Fruit fly (Drosophila melanogaster) whole organism, wandering third instar larva: Measurements from ENCODE around the gene CG8997.
A peak's percentile ranks its signal among the peaks of the same experiment; 100 is the strongest.

Experiments
- Abd-B ChIP-seq: fragments of >200 bp; optimal IDR thresholded peaks from 2 replicates; lab custom pipeline; 2017; ENCODE audit warnings: missing biosample characterization, missing genetic modification characterization
- CG32264 ChIP-seq: fragments of 200-800 bp; sonication (Bioruptor generic); optimal IDR thresholded peaks from 2 replicates; lab custom pipeline; 2016; ENCODE audit warnings: missing biosample characterization, missing genetic modification characterization
- CG9705 ChIP-seq: fragments of 200-800 bp; sonication (Bioruptor generic); optimal IDR thresholded peaks from 2 replicates; lab custom pipeline; 2018; ENCODE audit warnings: missing biosample characterization, mild to moderate bottlenecking, missing genetic modification characterization
- CrebA ChIP-seq: fragments of 200-800 bp; sonication (Bioruptor generic); optimal IDR thresholded peaks from 2 replicates; lab custom pipeline; 2016; ENCODE audit warnings: missing biosample characterization, mild to moderate bottlenecking, missing genetic modification characterization, borderline replicate concordance
- Dfd ChIP-seq: fragments of >200 bp; optimal IDR thresholded peaks from 2 replicates; lab custom pipeline; 2017; ENCODE audit warnings: missing biosample characterization, missing genetic modification characterization
- Dif ChIP-seq: fragments of 200-275, 200-300 bp; sonication (Bioruptor generic); optimal IDR thresholded peaks from 2 replicates; lab custom pipeline; 2018; ENCODE audit warnings: missing biosample characterization, missing genetic modification characterization; ENCODE audit not compliant: partially characterized antibody
- GATAd ChIP-seq: sonication (Bioruptor generic); optimal IDR thresholded peaks from 2 replicates; lab custom pipeline; 2016; ENCODE audit warnings: missing biosample characterization, missing genetic modification characterization
- HLH106 ChIP-seq: fragments of 200-800 bp; optimal IDR thresholded peaks from 3 replicates; lab custom pipeline; 2019; ENCODE audit warnings: missing biosample characterization, mild to moderate bottlenecking, missing genetic modification characterization, moderate library complexity
- Hnf4 ChIP-seq: fragments of 200-800 bp; sonication (Bioruptor generic); optimal IDR thresholded peaks from 2 replicates; lab custom pipeline; 2016; ENCODE audit warnings: missing biosample characterization, mild to moderate bottlenecking, missing genetic modification characterization
- Hr83 ChIP-seq: fragments of 200-300 bp; sonication (Bioruptor generic); optimal IDR thresholded peaks from 2 replicates; lab custom pipeline; 2016; ENCODE audit warnings: missing biosample characterization, mild to moderate bottlenecking, missing genetic modification characterization, moderate library complexity; ENCODE audit not compliant: poor library complexity, severe bottlenecking
- Jra ChIP-seq: sonication (Bioruptor generic); optimal IDR thresholded peaks from 2 replicates; lab custom pipeline; 2016; ENCODE audit warnings: missing biosample characterization, missing genetic modification characterization
- Mio ChIP-seq: sonication (Bioruptor generic); optimal IDR thresholded peaks from 2 replicates; lab custom pipeline; 2016; ENCODE audit warnings: missing biosample characterization, missing genetic modification characterization
- N ChIP-seq: fragments of >200 bp; optimal IDR thresholded peaks from 2 replicates; lab custom pipeline; 2018; ENCODE audit warnings: missing biosample characterization, missing external identifiers, missing genetic modification characterization
- OdsH ChIP-seq: fragments of 200-800 bp; sonication (Bioruptor generic); optimal IDR thresholded peaks from 2 replicates; lab custom pipeline; 2016; ENCODE audit warnings: missing biosample characterization, mild to moderate bottlenecking, missing genetic modification characterization
- Rel ChIP-seq, 2 experiments: fragments of 200-800 bp; sonication (Bioruptor generic) in 1 of 2; optimal IDR thresholded peaks; 2 replicates in 1 of 2; 3 replicates in 1 of 2; lab custom pipeline; 2016 to 2019; ENCODE audit warnings: mild to moderate bottlenecking in 2 of 2, missing biosample characterization in 2 of 2, missing genetic modification characterization in 2 of 2, moderate library complexity in 1 of 2
- Sp1 ChIP-seq: fragments of 200-800 bp; sonication (Bioruptor generic); optimal IDR thresholded peaks from 3 replicates; lab custom pipeline; 2019; ENCODE audit warnings: missing biosample characterization, mild to moderate bottlenecking, missing genetic modification characterization, moderate library complexity
- Vsx2 ChIP-seq: fragments of 200-300, 225-300 bp; sonication (Bioruptor generic); optimal IDR thresholded peaks from 2 replicates; lab custom pipeline; 2018; ENCODE audit warnings: missing biosample characterization, missing genetic modification characterization; ENCODE audit not compliant: partially characterized antibody
- br ChIP-seq: fragments of 200-800 bp; sonication (Bioruptor generic); optimal IDR thresholded peaks from 2 replicates; lab custom pipeline; 2016; ENCODE audit warnings: missing biosample characterization, missing genetic modification characterization
- brk ChIP-seq: fragments of 200-800 bp; sonication (Bioruptor generic); optimal IDR thresholded peaks from 2 replicates; lab custom pipeline; 2016; ENCODE audit warnings: missing biosample characterization, mild to moderate bottlenecking, missing genetic modification characterization
- dl ChIP-seq, 2 experiments: fragments of 175-275, 200-275 bp in 1 of 2; fragments of 200-275 bp in 1 of 2; sonication (Bioruptor generic); optimal IDR thresholded peaks; lab custom pipeline; 2018; ENCODE audit warnings: mild to moderate bottlenecking in 2 of 2, missing biosample characterization in 2 of 2, missing genetic modification characterization in 2 of 2, moderate library complexity in 2 of 2; ENCODE audit not compliant: partially characterized antibody in 2 of 2, insufficient read depth in 1 of 2
- dmrt93B ChIP-seq: fragments of 200-800 bp; sonication (Bioruptor generic); optimal IDR thresholded peaks from 2 replicates; lab custom pipeline; 2018; ENCODE audit warnings: missing biosample characterization, mild to moderate bottlenecking, missing genetic modification characterization
- dsf ChIP-seq: sonication (Bioruptor generic); optimal IDR thresholded peaks from 2 replicates; lab custom pipeline; 2016; ENCODE audit warnings: missing biosample characterization, missing genetic modification characterization, borderline replicate concordance
- ey ChIP-seq: fragments of 200-800 bp; sonication (Bioruptor generic); optimal IDR thresholded peaks from 2 replicates; lab custom pipeline; 2016; ENCODE audit warnings: missing biosample characterization, missing genetic modification characterization
- foxo ChIP-seq, 2 experiments: fragments of 200-800 bp; sonication (Bioruptor generic); optimal IDR thresholded peaks; 2 replicates in 1 of 2; 3 replicates in 1 of 2; lab custom pipeline; 2016 to 2017; ENCODE audit warnings: missing biosample characterization in 2 of 2, missing genetic modification characterization in 2 of 2
- fru ChIP-seq: fragments of 200-800 bp; sonication (Bioruptor generic); optimal IDR thresholded peaks from 3 replicates; lab custom pipeline; 2016; ENCODE audit warnings: missing biosample characterization, mild to moderate bottlenecking, missing genetic modification characterization
- h ChIP-seq: fragments of 200-800 bp; sonication (Bioruptor generic); optimal IDR thresholded peaks from 3 replicates; lab custom pipeline; 2016; ENCODE audit warnings: missing biosample characterization, mild to moderate bottlenecking, missing genetic modification characterization
- jim ChIP-seq: fragments of 175-275, 200-325 bp; sonication (Bioruptor generic); optimal IDR thresholded peaks from 2 replicates; lab custom pipeline; 2016; ENCODE audit warnings: missing biosample characterization, mild to moderate bottlenecking, missing genetic modification characterization
- lola ChIP-seq: fragments of >200 bp; optimal IDR thresholded peaks from 2 replicates; lab custom pipeline; 2017; ENCODE audit warnings: missing biosample characterization, missing genetic modification characterization
- pan ChIP-seq: fragments of >200 bp; optimal IDR thresholded peaks from 2 replicates; lab custom pipeline; 2017
- psq ChIP-seq: fragments of 200-800 bp; sonication (Bioruptor generic); optimal IDR thresholded peaks from 3 replicates; lab custom pipeline; 2017; ENCODE audit warnings: missing biosample characterization, mild to moderate bottlenecking, missing genetic modification characterization, moderate library complexity
- rgr ChIP-seq: fragments of 200-800 bp; sonication (Bioruptor generic); optimal IDR thresholded peaks from 3 replicates; lab custom pipeline; 2016; ENCODE audit warnings: missing biosample characterization, mild to moderate bottlenecking, missing genetic modification characterization
- sv ChIP-seq: fragments of 200-800 bp; sonication (Bioruptor generic); optimal IDR thresholded peaks from 3 replicates; lab custom pipeline; 2016; ENCODE audit warnings: missing biosample characterization, missing genetic modification characterization
- tai ChIP-seq: sonication (Bioruptor generic); optimal IDR thresholded peaks from 2 replicates; lab custom pipeline; 2016; ENCODE audit warnings: missing biosample characterization, missing genetic modification characterization
- usp ChIP-seq: fragments of >200 bp; optimal IDR thresholded peaks from 2 replicates; lab custom pipeline; 2017; ENCODE audit warnings: missing biosample characterization, missing genetic modification characterization

CG8997 gene

dm6 chr2L:13884063-13884656 is 39.0 kb upstream of the CG8997 start:
- TF ChIP-seq dmrt93B (GFP tag; lab: Kevin White, UChicago) = no peak
- no peak for TF ChIP-seq lola (GFP tag; lab: Kevin White, UChicago)
- no peak for TF ChIP-seq pan (lab: Kevin White, UChicago)
- no peak for TF ChIP-seq Dfd
- TF ChIP-seq CrebA = no peak
- TF ChIP-seq Rel (GFP tag; optimal IDR thresholded peaks at IDR 0.05; lab: Kevin White, UChicago) = no peak
- no peak for TF ChIP-seq Rel (tag; optimal IDR thresholded peaks at IDR 0.05; lab: Kevin White, UChicago)
- no peak for TF ChIP-seq Dif
- TF ChIP-seq Vsx2 (GFP tag; lab: Kevin White, UChicago) = no peak
- TF ChIP-seq N (GFP tag; lab: Kevin White, UChicago) = no peak
- TF ChIP-seq fru (GFP tag; lab: Kevin White, UChicago) = no peak
- no peak for TF ChIP-seq Abd-B (GFP tag; lab: Kevin White, UChicago)
- TF ChIP-seq h (GFP tag; lab: Kevin White, UChicago) = no peak
- TF ChIP-seq, all 38 proteins: peak for 0

- TF ChIP-seq jim (GFP tag; lab: Kevin White, UChicago) = no peak
- TF ChIP-seq HLH106 (tag; lab: Kevin White, UChicago) = peak; percentile 10
- TF ChIP-seq Mio (GFP tag; lab: Kevin White, UChicago) = no peak
- no peak for TF ChIP-seq Rel (GFP tag; optimal IDR thresholded peaks at IDR 0.05; lab: Kevin White, UChicago)
- TF ChIP-seq Rel (tag; optimal IDR thresholded peaks at IDR 0.05; lab: Kevin White, UChicago) = no peak
- no peak for TF ChIP-seq usp (GFP tag; lab: Kevin White, UChicago)
- peak; percentile 29 for TF ChIP-seq Sp1 (GFP tag; lab: Kevin White, UChicago)
- peak; percentile 26 for TF ChIP-seq dmrt93B (GFP tag; lab: Kevin White, UChicago)
- peak; percentile 78 for TF ChIP-seq h (GFP tag; lab: Kevin White, UChicago)
- peak; percentile 54 for TF ChIP-seq tai (GFP tag; lab: Kevin White, UChicago)
- peak; percentile 48 for TF ChIP-seq Jra (GFP tag; lab: Kevin White, UChicago)
- TF ChIP-seq Hr83 = peak; percentile 79
- TF ChIP-seq OdsH (GFP tag; lab: Kevin White, UChicago) = peak; percentile 56
- TF ChIP-seq psq (GFP tag; lab: Kevin White, UChicago) = peak; percentile 26
- TF ChIP-seq GATAd (GFP tag; lab: Kevin White, UChicago) = peak; percentile 10
- peak; percentile 22 for TF ChIP-seq CG9705 (GFP tag; lab: Kevin White, UChicago)
- peak; percentile 76 for TF ChIP-seq Hnf4 (GFP tag; lab: Kevin White, UChicago)
- peak; percentile 22 for TF ChIP-seq dsf (GFP tag; lab: Kevin White, UChicago)
- TF ChIP-seq sv (GFP tag; lab: Kevin White, UChicago) = no peak
- TF ChIP-seq dl (GFP tag; optimal IDR thresholded peaks at IDR 0.05; lab: Kevin White, UChicago; ENCODE audit: insufficient read depth in 1 of 2, partially characterized antibody in 2 of 2) = no peak
- TF ChIP-seq brk = peak; percentile 48
- TF ChIP-seq rgr (GFP tag; lab: Kevin White, UChicago) = peak; percentile 80
- peak; percentile 4 for TF ChIP-seq ey (GFP tag; lab: Kevin White, UChicago)
- peak; percentile 44 for TF ChIP-seq CG32264 (GFP tag; lab: Kevin White, UChicago)
- peak; percentile 29 for TF ChIP-seq br (GFP tag; lab: Kevin White, UChicago)
- no peak for TF ChIP-seq foxo (GFP tag; optimal IDR thresholded peaks at IDR 0.05; lab: Kevin White, UChicago)
These were observed 36.8 kb upstream of the CG8997 start for dm6 chr2L:13881939-13882338.

- TF ChIP-seq Rel (GFP tag; optimal IDR thresholded peaks at IDR 0.05; lab: Kevin White, UChicago) = no peak
- peak; percentile 34 for TF ChIP-seq Rel (tag; optimal IDR thresholded peaks at IDR 0.05; lab: Kevin White, UChicago)
- TF ChIP-seq Hr83 = no peak
These were observed 36.3 kb upstream of the CG8997 start for dm6 chr2L:13881387-13881902.
